Fruit fly (Drosophila melanogaster) whole organism, prepupa: ENCODE measurements around the gene CG42558.

Source experiments
- Blimp-1 ChIP-seq: fragments of 200-800 bp; sonication (Bioruptor generic); optimal IDR thresholded peaks from 3 replicates; lab custom pipeline; 2017; ENCODE audit warnings: missing biosample characterization, missing genetic modification characterization, mild to moderate bottlenecking, moderate library complexity, missing genetic modification reagents
- CG10631 ChIP-seq: fragments of 200-800 bp; sonication (Bioruptor generic); optimal IDR thresholded peaks from 2 replicates; lab custom pipeline; 2016; ENCODE audit warnings: missing biosample characterization, missing genetic modification characterization
- CG11294 ChIP-seq: fragments of 200-800 bp; sonication (Bioruptor generic); IDR thresholded peaks from 2 replicates; pipeline ENCODE4 v1.3.6; 2022; ENCODE audit warnings: missing biosample characterization, missing genetic modification characterization
- CG15336 ChIP-seq: fragments of 200-800 bp; sonication (Bioruptor generic); IDR thresholded peaks from 2 replicates; pipeline ENCODE4 v1.3.6; 2022; ENCODE audit warnings: missing biosample characterization, missing genetic modification characterization
- CG1621 ChIP-seq: fragments of 200-800 bp; sonication (Bioruptor generic); optimal IDR thresholded peaks from 3 replicates; lab custom pipeline; 2018; ENCODE audit warnings: missing biosample characterization, mild to moderate bottlenecking, missing genetic modification characterization
- CG3032 ChIP-seq: fragments of 200-800 bp; optimal IDR thresholded peaks from 2 replicates; lab custom pipeline; 2019; ENCODE audit warnings: missing biosample characterization, mild to moderate bottlenecking, missing genetic modification characterization, moderate library complexity
- CG32006 ChIP-seq: fragments of 200-800 bp; sonication (Bioruptor generic); optimal IDR thresholded peaks from 3 replicates; lab custom pipeline; 2017; ENCODE audit warnings: missing biosample characterization, mild to moderate bottlenecking, missing genetic modification characterization
- CG3919 ChIP-seq: fragments of 200-800 bp; sonication (Bioruptor generic); optimal IDR thresholded peaks from 3 replicates; lab custom pipeline; 2016; ENCODE audit warnings: missing biosample characterization, missing genetic modification characterization
- CG4318 ChIP-seq: fragments of 200-800 bp; sonication (Bioruptor generic); optimal IDR thresholded peaks from 3 replicates; lab custom pipeline; 2017; ENCODE audit warnings: missing biosample characterization, mild to moderate bottlenecking, missing genetic modification characterization
- CG6163 ChIP-seq: fragments of 200-800 bp; sonication (Bioruptor generic); IDR thresholded peaks from 3 replicates; pipeline ENCODE4 v1.3.6; 2022; ENCODE audit warnings: missing biosample characterization, missing genetic modification characterization
- CG6276 ChIP-seq: fragments of 200-800 bp; sonication (Bioruptor generic); optimal IDR thresholded peaks from 2 replicates; lab custom pipeline; 2017; ENCODE audit warnings: missing biosample characterization, mild to moderate bottlenecking, missing genetic modification characterization
- CG6808 ChIP-seq: fragments of 200-800 bp; sonication (Bioruptor generic); optimal IDR thresholded peaks from 3 replicates; lab custom pipeline; 2017; ENCODE audit warnings: missing biosample characterization, missing genetic modification characterization, mild to moderate bottlenecking, moderate library complexity, missing genetic modification reagents
- CG8119 ChIP-seq: fragments of 200-800 bp; sonication (Bioruptor generic); IDR thresholded peaks from 3 replicates; pipeline ENCODE4 v1.3.6; 2022; ENCODE audit warnings: missing biosample characterization, missing genetic modification characterization
- CG8319 ChIP-seq: fragments of 200-800 bp; sonication (Bioruptor generic); optimal IDR thresholded peaks from 3 replicates; lab custom pipeline; 2016; ENCODE audit warnings: missing biosample characterization, missing genetic modification characterization
- CG8632 ChIP-seq: fragments of 200-800 bp; sonication (Bioruptor generic); optimal IDR thresholded peaks from 3 replicates; lab custom pipeline; 2016; ENCODE audit warnings: missing biosample characterization, missing genetic modification characterization
- CG9139 ChIP-seq: fragments of 200-800 bp; sonication (Bioruptor generic); optimal IDR thresholded peaks from 3 replicates; lab custom pipeline; 2017; ENCODE audit warnings: missing biosample characterization, mild to moderate bottlenecking, missing genetic modification characterization
- Eip75B ChIP-seq: fragments of 200-800 bp; sonication (Bioruptor generic); optimal IDR thresholded peaks from 3 replicates; lab custom pipeline; 2016; ENCODE audit warnings: missing biosample characterization, missing genetic modification characterization
- Eip78C ChIP-seq: fragments of 200-800 bp; sonication (Bioruptor generic); peaks from one replicate; lab custom pipeline; 2016; ENCODE audit warnings: missing biosample characterization, missing genetic modification characterization
- Gug ChIP-seq: fragments of 200-800 bp; sonication (Bioruptor generic); IDR thresholded peaks from 2 replicates; pipeline ENCODE4 v1.3.6; 2022; ENCODE audit warnings: missing biosample characterization, missing genetic modification characterization
- Hr38 ChIP-seq: sonication (Bioruptor generic); optimal IDR thresholded peaks from 2 replicates; lab custom pipeline; 2016; ENCODE audit warnings: missing biosample characterization, missing genetic modification characterization
- Hr39 ChIP-seq: fragments of 200-800 bp; sonication (Bioruptor generic); optimal IDR thresholded peaks from 2 replicates; lab custom pipeline; 2016; ENCODE audit warnings: missing biosample characterization, missing genetic modification characterization
- Hr4 ChIP-seq: fragments of 200-800 bp; sonication (Bioruptor generic); optimal IDR thresholded peaks from 3 replicates; lab custom pipeline; 2016; ENCODE audit warnings: missing biosample characterization, missing genetic modification characterization
- Met ChIP-seq: fragments of 200-800 bp; sonication (Bioruptor generic); optimal IDR thresholded peaks from 3 replicates; lab custom pipeline; 2016; ENCODE audit warnings: missing biosample characterization, missing genetic modification characterization
- OdsH ChIP-seq: fragments of 200-800 bp; sonication (Bioruptor generic); optimal IDR thresholded peaks from 3 replicates; lab custom pipeline; 2016; ENCODE audit warnings: missing biosample characterization, missing genetic modification characterization
- Smox ChIP-seq: fragments of 200-800 bp; sonication (Bioruptor generic); optimal IDR thresholded peaks from 3 replicates; lab custom pipeline; 2016; ENCODE audit warnings: missing biosample characterization, missing genetic modification characterization
- Sox102F ChIP-seq: fragments of 200-800 bp; sonication (Bioruptor generic); optimal IDR thresholded peaks from 2 replicates; lab custom pipeline; 2016; ENCODE audit warnings: missing biosample characterization, mild to moderate bottlenecking, missing genetic modification characterization
- achi ChIP-seq: fragments of 200-800 bp; sonication (Bioruptor generic); optimal IDR thresholded peaks from 3 replicates; lab custom pipeline; 2016; ENCODE audit warnings: missing biosample characterization, missing genetic modification characterization
- acj6 ChIP-seq: fragments of 200-800 bp; sonication (Bioruptor generic); optimal IDR thresholded peaks from 3 replicates; lab custom pipeline; 2016; ENCODE audit warnings: missing biosample characterization, missing genetic modification characterization
- dac ChIP-seq: fragments of 200-800 bp; sonication (Bioruptor generic); optimal IDR thresholded peaks from 2 replicates; lab custom pipeline; 2017; ENCODE audit warnings: missing biosample characterization, mild to moderate bottlenecking, missing genetic modification characterization
- eg ChIP-seq: fragments of 200-800 bp; sonication (Bioruptor generic); IDR thresholded peaks from 3 replicates; pipeline ENCODE4 v1.3.6; 2022; ENCODE audit warnings: missing biosample characterization, missing genetic modification characterization
- fd59A ChIP-seq: fragments of 200-800 bp; sonication (Bioruptor generic); optimal IDR thresholded peaks from 2 replicates; lab custom pipeline; 2017; ENCODE audit warnings: missing biosample characterization, mild to moderate bottlenecking, missing genetic modification characterization, missing genetic modification reagents
- fd85E ChIP-seq: fragments of 200-800 bp; sonication (Bioruptor generic); optimal IDR thresholded peaks from 3 replicates; lab custom pipeline; 2016; ENCODE audit warnings: missing biosample characterization, missing genetic modification characterization
- fkh ChIP-seq: fragments of 200-800 bp; sonication (Bioruptor generic); optimal IDR thresholded peaks from 3 replicates; lab custom pipeline; 2017; ENCODE audit warnings: missing biosample characterization, mild to moderate bottlenecking, missing genetic modification characterization, moderate library complexity
- pdm3 ChIP-seq: fragments of 200-800 bp; sonication (Bioruptor generic); optimal IDR thresholded peaks from 3 replicates; lab custom pipeline; 2016; ENCODE audit warnings: missing biosample characterization, missing genetic modification characterization
- salr ChIP-seq, 2 experiments: fragments of 200-800 bp; sonication (Bioruptor generic); optimal IDR thresholded peaks; 3 replicates each; lab custom pipeline; 2016 to 2018; ENCODE audit warnings: missing biosample characterization in 2 of 2, missing genetic modification characterization in 2 of 2, mild to moderate bottlenecking in 1 of 2
- svp ChIP-seq: fragments of 200-800 bp; sonication (Bioruptor generic); peaks from one replicate; lab custom pipeline; 2016; ENCODE audit warnings: missing biosample characterization, missing genetic modification characterization
- vri ChIP-seq: fragments of 200-800 bp; sonication (Bioruptor generic); optimal IDR thresholded peaks from 3 replicates; lab custom pipeline; 2016; ENCODE audit warnings: missing biosample characterization, mild to moderate bottlenecking, missing genetic modification characterization

The CG42558 gene

DNA sequence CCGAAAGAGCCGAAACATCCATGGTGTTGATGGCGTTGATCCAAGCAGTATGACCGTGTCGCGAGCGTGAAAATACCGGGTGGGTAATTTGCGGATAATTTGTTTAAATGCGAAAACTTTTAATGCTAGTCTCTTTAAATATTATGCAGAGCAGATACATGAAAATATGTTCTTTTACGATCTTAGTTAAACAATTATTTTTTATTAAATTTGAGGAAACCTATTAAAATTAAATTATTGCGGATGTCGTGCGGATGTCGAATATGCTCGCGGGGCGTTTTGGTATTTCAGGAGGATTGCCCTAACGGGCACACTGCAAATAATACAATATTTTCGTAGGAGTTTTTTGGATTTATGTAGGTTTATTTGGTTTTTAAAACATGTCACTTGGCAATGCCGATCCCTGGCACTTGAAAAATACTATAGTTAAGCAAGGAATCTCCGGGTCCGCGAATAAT, at the start of gene CG42558, which contains the start of the genes Cog7 and CG42557:
Gene CG42558, plus strand, starts transcription at position 281 of the 458 bp plus-strand sequence.
Gene Cog7, minus strand, starts transcription at position 51 of the 458 bp plus-strand sequence.
Gene CG42557, plus strand, starts transcription at position 281 of the 458 bp plus-strand sequence.
- TF ChIP-seq Met (GFP tag; lab: Kevin White, UChicago): no peak
- no peak for TF ChIP-seq CG1621 (tag; lab: Kevin White, UChicago)
- TF ChIP-seq Sox102F: no peak
- no peak for TF ChIP-seq CG8319 (GFP tag; lab: Kevin White, UChicago)
- no peak for TF ChIP-seq dac
- no peak for TF ChIP-seq fd85E (GFP tag; lab: Kevin White, UChicago)
- TF ChIP-seq Blimp-1 (GFP tag; lab: Kevin White, UChicago): no peak
- no peak for TF ChIP-seq CG4318 (GFP tag; lab: Kevin White, UChicago)
- TF ChIP-seq svp (GFP tag; lab: Kevin White, UChicago): no peak

DNA sequence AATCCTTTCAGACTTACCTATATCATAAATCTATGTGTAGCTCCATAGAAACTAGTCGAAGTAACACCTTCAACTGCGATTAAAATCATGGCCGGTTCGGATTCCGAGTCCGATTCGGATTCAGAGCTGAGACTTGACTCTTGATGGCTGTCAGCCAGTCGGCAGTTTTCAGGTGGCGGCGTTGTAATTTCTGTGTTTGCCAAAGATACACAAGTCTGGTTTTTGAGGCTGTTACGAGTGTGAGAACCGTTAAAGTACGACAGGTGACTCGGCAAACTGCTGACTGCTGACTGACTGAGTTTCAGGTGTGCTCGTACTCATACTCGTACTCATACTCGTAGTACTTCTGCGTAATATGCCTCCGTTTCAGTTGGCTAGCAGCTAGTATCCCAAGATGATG, 41.9 kb upstream of the CG42558 start:
- TF ChIP-seq fd59A: no peak
- no peak for TF ChIP-seq CG8119 (GFP tag; lab: Robert Waterston, UW)
- TF ChIP-seq fkh (GFP tag; lab: Kevin White, UChicago): peak; percentile 76
- no peak for TF ChIP-seq CG9139 (GFP tag; lab: Kevin White, UChicago)

DNA sequence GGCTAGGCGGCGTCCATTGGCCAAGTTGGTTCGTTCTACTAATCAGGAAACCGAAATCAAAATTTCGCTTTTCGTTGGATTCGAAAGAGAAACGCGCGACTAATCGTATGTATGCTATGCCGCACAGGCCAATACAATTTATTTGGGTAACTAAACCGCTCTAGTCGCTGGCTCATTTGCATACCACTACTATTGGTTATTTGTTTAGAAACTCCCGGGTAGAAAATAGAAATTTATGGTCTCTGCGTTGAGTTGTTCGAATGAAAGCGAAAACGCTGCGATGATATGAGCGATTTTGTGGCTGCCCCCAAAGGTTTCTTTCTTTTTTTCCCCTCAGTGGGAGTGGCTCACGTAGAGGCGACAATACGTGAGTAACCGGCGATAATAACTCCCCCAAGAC, 40.1 kb upstream of the CG42558 start:
- TF ChIP-seq CG15336 (GFP tag; lab: Robert Waterston, UW) (no peak), Eip75B (GFP tag; lab: Kevin White, UChicago) (no peak), Hr39 (GFP tag; lab: Kevin White, UChicago) (no peak), Hr4 (no peak), CG3032 (tag; lab: Kevin White, UChicago) (no peak), Gug (GFP tag; lab: Robert Waterston, UW) (no peak)

DNA sequence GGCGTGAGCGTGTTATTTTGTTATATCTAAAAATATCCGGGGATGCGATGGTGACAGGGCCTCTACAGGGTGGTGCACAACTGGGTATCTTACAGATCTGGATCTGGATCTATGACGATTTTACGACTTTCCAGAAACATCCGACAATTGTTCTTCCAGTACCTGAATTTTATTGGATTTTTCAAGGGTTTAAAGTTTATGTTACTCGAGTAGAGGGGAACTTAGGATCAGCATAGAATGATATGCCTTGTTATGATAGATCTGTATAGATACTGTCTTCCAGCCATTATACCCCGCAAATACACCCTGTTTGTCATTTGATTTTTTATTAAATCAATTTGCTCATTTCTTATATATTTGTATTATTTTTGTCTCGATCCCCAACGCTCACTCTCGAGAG, 38.7 kb upstream of the CG42558 start:
- TF ChIP-seq pdm3 (GFP tag; lab: Kevin White, UChicago) (peak; percentile 19), CG3919 (GFP tag; lab: Kevin White, UChicago) (peak; percentile 26), CG10631 (GFP tag; lab: Kevin White, UChicago) (peak; percentile 21), CG11294 (GFP tag; lab: Robert Waterston, UW) (peak; percentile 72), Smox (GFP tag; lab: Kevin White, UChicago) (no peak), svp (GFP tag; lab: Kevin White, UChicago) (no peak), achi (GFP tag; lab: Kevin White, UChicago) (peak; percentile 46), eg (peak; percentile 78), CG32006 (GFP tag; lab: Kevin White, UChicago) (peak; percentile 60), CG8632 (GFP tag; lab: Kevin White, UChicago) (no peak), Hr4 (peak; percentile 79), CG4318 (GFP tag; lab: Kevin White, UChicago) (peak; percentile 22), Met (GFP tag; lab: Kevin White, UChicago) (no peak), fkh (GFP tag; lab: Kevin White, UChicago) (no peak), acj6 (GFP tag; lab: Kevin White, UChicago) (no peak), CG6808 (GFP tag; lab: Kevin White, UChicago) (no peak), Gug (GFP tag; lab: Robert Waterston, UW) (peak; percentile 80), OdsH (GFP tag; lab: Kevin White, UChicago) (peak; percentile 30), fd85E (GFP tag; lab: Kevin White, UChicago) (no peak), CG8119 (GFP tag; lab: Robert Waterston, UW) (peak; percentile 83), CG6276 (GFP tag; lab: Kevin White, UChicago) (peak; percentile 56), Eip78C (GFP tag; lab: Kevin White, UChicago) (peak; percentile 73), salr (GFP tag; optimal IDR thresholded peaks at IDR 0.05; lab: Kevin White, UChicago) (peak in 1 of 2 experiments; percentile 25), Blimp-1 (GFP tag; lab: Kevin White, UChicago) (no peak), Hr38 (GFP tag; lab: Kevin White, UChicago) (no peak), CG6163 (peak; percentile 34; the same call in 2 of the 3 replicates), CG9139 (GFP tag; lab: Kevin White, UChicago) (no peak), vri (GFP tag; lab: Kevin White, UChicago) (no peak), CG3032 (tag; lab: Kevin White, UChicago) (no peak), CG15336 (GFP tag; lab: Robert Waterston, UW) (peak; percentile 81)
